Fruit fly (Drosophila melanogaster) whole organism, embryonic: Measurements from ENCODE around the gene Scgalpha.

Experiments
- Atf3 ChIP-seq: fragments of 200-800 bp; sonication (Bioruptor generic); optimal IDR thresholded peaks from 3 replicates; lab custom pipeline; 2016; ENCODE audit warnings: missing biosample characterization, missing genetic modification characterization
- CG12219 ChIP-seq: fragments of 200-800 bp; sonication (Bioruptor generic); optimal IDR thresholded peaks from 3 replicates; lab custom pipeline; 2018; ENCODE audit warnings: missing biosample characterization, mild to moderate bottlenecking, missing genetic modification characterization
- CG13296 ChIP-seq: fragments of 200-800 bp; sonication (Bioruptor generic); optimal IDR thresholded peaks from 3 replicates; lab custom pipeline; 2018; ENCODE audit warnings: missing biosample characterization, mild to moderate bottlenecking, missing genetic modification characterization
- CG13894 ChIP-seq: fragments of 200-800 bp; sonication (Bioruptor generic); optimal IDR thresholded peaks from 3 replicates; lab custom pipeline; 2018; ENCODE audit warnings: missing biosample characterization, mild to moderate bottlenecking, missing genetic modification characterization, moderate library complexity
- CG15696 ChIP-seq: fragments of 200-800 bp; sonication (Bioruptor generic); optimal IDR thresholded peaks from 2 replicates; lab custom pipeline; 2019; ENCODE audit warnings: missing biosample characterization, mild to moderate bottlenecking, missing genetic modification characterization, moderate library complexity
- CG1647 ChIP-seq: fragments of 200-800 bp; sonication (Bioruptor generic); optimal IDR thresholded peaks from 3 replicates; lab custom pipeline; 2016; ENCODE audit warnings: missing biosample characterization, missing genetic modification characterization
- CG16815 ChIP-seq: fragments of 200-800 bp; sonication (Bioruptor generic); optimal IDR thresholded peaks from 3 replicates; lab custom pipeline; 2017; ENCODE audit warnings: missing biosample characterization, mild to moderate bottlenecking, missing genetic modification characterization
- CG6791 ChIP-seq: fragments of 200-800 bp; sonication (Bioruptor generic); IDR thresholded peaks from 3 replicates; pipeline ENCODE4 v1.3.6; 2022; ENCODE audit warnings: missing biosample characterization, missing genetic modification characterization; ENCODE audit not compliant: partially characterized antibody
- Rfx ChIP-seq: fragments of 200-800 bp; sonication (Bioruptor generic); IDR thresholded peaks from 2 replicates; pipeline ENCODE4 v1.3.6; 2022; ENCODE audit warnings: missing biosample characterization, missing genetic modification characterization
- dan ChIP-seq: fragments of 200-800 bp; sonication (Bioruptor generic); IDR thresholded peaks from 2 replicates; pipeline ENCODE4 v1.3.6; 2022; ENCODE audit warnings: missing biosample characterization, missing genetic modification characterization
- h ChIP-seq: fragments of >200 bp; optimal IDR thresholded peaks from 2 replicates; lab custom pipeline; 2017
- luna ChIP-seq: fragments of 200-800 bp; sonication (Bioruptor generic); optimal IDR thresholded peaks from 2 replicates; lab custom pipeline; 2016; ENCODE audit warnings: missing biosample characterization, missing genetic modification characterization
- stwl ChIP-seq: fragments of 200-800 bp; sonication (Bioruptor generic); optimal IDR thresholded peaks from 3 replicates; lab custom pipeline; 2018; ENCODE audit warnings: missing biosample characterization, mild to moderate bottlenecking, missing genetic modification characterization, moderate library complexity
- unpg ChIP-seq: fragments of 200-800 bp; sonication (Bioruptor generic); optimal IDR thresholded peaks from 3 replicates; lab custom pipeline; 2018; ENCODE audit warnings: missing biosample characterization, mild to moderate bottlenecking, missing genetic modification characterization, moderate library complexity

DNA sequence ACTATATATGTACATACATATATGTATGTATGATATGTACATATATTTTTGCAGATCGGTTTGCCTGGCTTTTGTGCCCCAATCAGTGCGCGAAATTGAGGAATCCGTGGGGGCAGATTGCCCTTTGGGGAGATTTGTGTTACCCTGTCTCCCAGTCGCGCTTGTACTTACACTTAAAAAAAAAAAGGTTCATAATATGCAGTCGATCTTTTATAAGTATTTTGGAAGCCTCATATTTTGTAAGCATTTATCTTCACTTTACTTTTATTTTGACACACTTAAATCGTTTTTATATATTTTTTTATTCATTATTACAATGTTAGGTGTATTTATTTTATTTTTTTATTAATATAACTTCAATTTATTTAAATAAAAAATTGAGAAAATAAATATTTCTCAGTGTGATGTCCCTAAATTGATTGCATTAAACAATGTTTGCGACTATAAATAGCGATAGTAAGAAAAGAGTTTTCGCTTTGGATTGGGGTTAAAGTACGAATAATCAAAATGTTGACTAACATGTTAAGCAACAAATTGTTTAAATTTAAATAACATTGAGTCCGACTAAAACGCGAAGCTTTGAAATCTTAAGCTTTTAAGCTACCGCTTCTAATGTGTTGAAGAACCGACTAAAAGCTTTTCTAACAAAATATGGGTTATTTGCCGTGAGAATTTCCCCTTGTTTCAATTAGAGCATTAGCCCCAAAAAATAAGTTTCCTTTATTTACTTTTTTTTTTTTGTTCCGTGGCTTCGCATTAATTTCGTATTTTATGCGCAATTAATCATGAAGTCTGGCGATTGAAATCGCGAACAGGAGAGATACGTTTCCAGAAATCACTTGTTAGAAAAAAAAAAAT lies 23.4 kb downstream of the Scgalpha start:
- TF ChIP-seq Atf3 (GFP tag; lab: Kevin White, UChicago) (no peak), unpg (peak; percentile 31), CG13894 (no peak), Rfx (GFP tag; lab: Robert Waterston, UW) (no peak), CG16815 (no peak), CG6791 (GFP tag; lab: Robert Waterston, UW) (no peak), h (lab: Kevin White, UChicago) (no peak), CG15696 (tag; lab: Kevin White, UChicago) (no peak), CG1647 (GFP tag; lab: Kevin White, UChicago) (no peak), stwl (no peak), dan (GFP tag; lab: Robert Waterston, UW) (no peak), CG12219 (no peak), CG13296 (GFP tag; lab: Kevin White, UChicago) (peak; percentile 28), luna (GFP tag; lab: Kevin White, UChicago) (no peak)
